Worm (Caenorhabditis elegans) whole organism, young adult: ENCODE results near the gene decr-1.1.

Experiments
- B0261.1 ChIP-seq: sonication (generic microtip); optimal IDR thresholded peaks from 2 replicates; lab custom pipeline; 2016; ENCODE audit warnings: mild to moderate bottlenecking, missing genetic modification characterization, moderate library complexity, missing compliant biosample characterization
- C06A6.2 ChIP-seq: fragments of 200-800 bp; sonication (Bioruptor generic); conservative IDR thresholded peaks from 2 replicates; pipeline ENCODE4 v1.3.6; 2022; ENCODE audit warnings: missing genetic modification characterization, missing compliant biosample characterization
- F55B11.4 ChIP-seq: sonication (generic microtip); optimal IDR thresholded peaks from 2 replicates; lab custom pipeline; 2016; ENCODE audit warnings: missing compliant biosample characterization, missing genetic modification characterization, borderline replicate concordance; ENCODE audit not compliant: insufficient read depth
- F57A8.1 ChIP-seq: fragments of 200-800 bp; sonication (Bioruptor generic); optimal IDR thresholded peaks from 2 replicates; lab custom pipeline; 2018; ENCODE audit warnings: mild to moderate bottlenecking, missing genetic modification characterization, moderate library complexity, missing compliant biosample characterization
- K11D2.4 ChIP-seq: fragments of 200-800 bp; sonication (Bioruptor generic); IDR thresholded peaks from 2 replicates; pipeline ENCODE4 v1.3.6; 2022; ENCODE audit warnings: missing genetic modification reagents, missing genetic modification characterization, missing compliant biosample characterization
- Y53G8AR.9 ChIP-seq: fragments of 200-800 bp; sonication (Bioruptor generic); conservative IDR thresholded peaks from 2 replicates; pipeline ENCODE4 v1.3.6; 2022; ENCODE audit warnings: missing genetic modification reagents, missing genetic modification characterization, missing compliant biosample characterization
- aptf-2 ChIP-seq: fragments of 200-800 bp; sonication (Bioruptor generic); conservative IDR thresholded peaks from 2 replicates; pipeline ENCODE4 v1.3.6; 2022; ENCODE audit warnings: missing genetic modification reagents, missing genetic modification characterization, missing compliant biosample characterization
- aptf-3 ChIP-seq: fragments of 200-800 bp; sonication (Bioruptor generic); IDR thresholded peaks from 2 replicates; pipeline ENCODE4 v1.3.6; 2022; ENCODE audit warnings: missing genetic modification characterization, missing compliant biosample characterization
- athp-1 ChIP-seq: sonication (generic microtip); optimal IDR thresholded peaks from 2 replicates; lab custom pipeline; 2017; ENCODE audit warnings: mild to moderate bottlenecking, missing genetic modification characterization, missing compliant biosample characterization
- attf-3 ChIP-seq: fragments of 200-800 bp; sonication (Bioruptor generic); conservative IDR thresholded peaks from 2 replicates; pipeline ENCODE4 v1.3.6; 2022; ENCODE audit warnings: missing genetic modification reagents, missing genetic modification characterization, missing compliant biosample characterization
- bed-2 ChIP-seq: fragments of 200-800 bp; sonication (Bioruptor generic); IDR thresholded peaks from 2 replicates; pipeline ENCODE4 v1.3.6; 2022; ENCODE audit warnings: missing genetic modification reagents, missing genetic modification characterization, missing compliant biosample characterization
- cebp-2 ChIP-seq: fragments of 200-800 bp; sonication (Bioruptor generic); IDR thresholded peaks from 2 replicates; pipeline ENCODE4 v1.3.6; 2022; ENCODE audit warnings: missing genetic modification characterization, missing compliant biosample characterization
- ceh-100 ChIP-seq: fragments of 200-800 bp; sonication (Bioruptor generic); IDR thresholded peaks from 2 replicates; pipeline ENCODE4 v1.3.6; 2022; ENCODE audit warnings: missing genetic modification reagents, missing genetic modification characterization, missing compliant biosample characterization
- ceh-40 ChIP-seq: fragments of 200-800 bp; sonication (Bioruptor generic); IDR thresholded peaks from 2 replicates; pipeline ENCODE4 v1.3.6; 2022; ENCODE audit warnings: missing genetic modification characterization, missing compliant biosample characterization
- ceh-58 ChIP-seq: fragments of 200-800 bp; sonication (Bioruptor generic); IDR thresholded peaks from 2 replicates; pipeline ENCODE4 v1.3.6; 2022; ENCODE audit warnings: missing genetic modification characterization, missing compliant biosample characterization
- die-1 ChIP-seq: sonication (generic microtip); optimal IDR thresholded peaks from 2 replicates; lab custom pipeline; 2016; ENCODE audit warnings: missing genotype, mild to moderate bottlenecking, missing genetic modification characterization, missing compliant biosample characterization
- dox-1 ChIP-seq: fragments of 200-800 bp; sonication (Bioruptor generic); IDR thresholded peaks from 2 replicates; pipeline ENCODE4 v1.3.6; 2022; ENCODE audit warnings: missing genetic modification reagents, missing genetic modification characterization, missing compliant biosample characterization
- efl-1 ChIP-seq: fragments of 150-350 bp; optimal IDR thresholded peaks from 2 replicates; lab custom pipeline; 2014; ENCODE audit warnings: missing biosample characterization, missing genetic modification reagents, missing genetic modification characterization
- egl-44 ChIP-seq: fragments of 200-800 bp; sonication (Bioruptor generic); IDR thresholded peaks from 2 replicates; pipeline ENCODE4 v1.3.6; 2022; ENCODE audit warnings: missing genetic modification reagents, missing genetic modification characterization, missing compliant biosample characterization
- him-1 ChIP-seq: sonication (generic microtip); optimal IDR thresholded peaks from 2 replicates; lab custom pipeline; 2016; ENCODE audit warnings: missing genotype, missing genetic modification reagents, missing genetic modification characterization, missing compliant biosample characterization
- hlh-26 ChIP-seq: fragments of 200-800 bp; sonication (Bioruptor generic); conservative IDR thresholded peaks from 2 replicates; pipeline ENCODE4 v1.3.6; 2022; ENCODE audit warnings: missing genetic modification reagents, missing genetic modification characterization, missing compliant biosample characterization
- hrde-1 ChIP-seq: sonication (generic microtip); optimal IDR thresholded peaks from 2 replicates; lab custom pipeline; 2016; ENCODE audit warnings: missing genetic modification characterization, mild to moderate bottlenecking, missing compliant biosample characterization, moderate library complexity, missing genotype, missing genetic modification reagents, borderline replicate concordance
- let-607 ChIP-seq, 2 experiments: fragments of 200-800 bp in 1 of 2; sonication (Bioruptor generic) in 1 of 2; sonication (generic microtip) in 1 of 2; optimal IDR thresholded peaks; 2 replicates each; lab custom pipeline; 2016 to 2018; ENCODE audit warnings: mild to moderate bottlenecking in 2 of 2, missing compliant biosample characterization in 2 of 2, missing genetic modification characterization in 2 of 2, moderate library complexity in 2 of 2, missing genotype in 1 of 2
- lin-35 ChIP-seq, 3 experiments: fragments of 150-350 bp in 2 of 3; sonication (generic microtip) in 1 of 3; optimal IDR thresholded peaks; 2 replicates each; lab custom pipeline; 2014 to 2018; ENCODE audit warnings: missing biosample characterization in 3 of 3, missing genetic modification characterization in 3 of 3, missing genetic modification reagents in 3 of 3
- lir-1 ChIP-seq: fragments of 200-800 bp; sonication (Bioruptor generic); conservative IDR thresholded peaks from 2 replicates; pipeline ENCODE4 v1.3.6; 2022; ENCODE audit warnings: missing genetic modification reagents, missing genetic modification characterization, missing compliant biosample characterization
- lsy-27 ChIP-seq: sonication (generic microtip); optimal IDR thresholded peaks from 2 replicates; lab custom pipeline; 2017; ENCODE audit warnings: missing genetic modification characterization, mild to moderate bottlenecking, missing compliant biosample characterization, antibody characterized with exemption, missing genotype, borderline replicate concordance; ENCODE audit not compliant: insufficient read depth
- mcd-1 ChIP-seq: fragments of 200-800 bp; sonication (Bioruptor generic); IDR thresholded peaks from 2 replicates; pipeline ENCODE4 v1.3.6; 2022; ENCODE audit warnings: missing genetic modification reagents, missing genetic modification characterization, missing compliant biosample characterization
- nhr-120 ChIP-seq: fragments of 200-800 bp; sonication (Bioruptor generic); IDR thresholded peaks from 2 replicates; pipeline ENCODE4 v1.3.6; 2022; ENCODE audit warnings: missing genetic modification characterization, missing compliant biosample characterization
- nhr-179 ChIP-seq: sonication (generic microtip); optimal IDR thresholded peaks from 2 replicates; lab custom pipeline; 2016; ENCODE audit warnings: mild to moderate bottlenecking, missing genetic modification characterization, missing compliant biosample characterization
- nhr-80 ChIP-seq: sonication (generic microtip); optimal IDR thresholded peaks from 2 replicates; lab custom pipeline; 2016; ENCODE audit warnings: missing genetic modification characterization, missing compliant biosample characterization
- rcor-1 ChIP-seq: fragments of 200-800 bp; sonication (Bioruptor generic); IDR thresholded peaks from 2 replicates; pipeline ENCODE4 v1.3.6; 2022; ENCODE audit warnings: missing genetic modification reagents, missing genetic modification characterization, missing compliant biosample characterization
- repo-1 ChIP-seq: sonication (generic microtip); optimal IDR thresholded peaks from 2 replicates; lab custom pipeline; 2017; ENCODE audit warnings: mild to moderate bottlenecking, missing genetic modification characterization, missing compliant biosample characterization
- rpc-1 ChIP-seq, 2 experiments: fragments of 150-350 bp in 1 of 2; sonication (generic microtip) in 1 of 2; optimal IDR thresholded peaks; 2 replicates each; lab custom pipeline; 2014 to 2018; ENCODE audit warnings: missing biosample characterization in 1 of 2, missing genetic modification characterization in 1 of 2, missing genetic modification reagents in 1 of 2, missing genotype in 1 of 2
- sdz-38 ChIP-seq: sonication (generic microtip); optimal IDR thresholded peaks from 2 replicates; lab custom pipeline; 2016; ENCODE audit warnings: missing genotype, missing genetic modification characterization, missing compliant biosample characterization
- snpc-1.3 ChIP-seq: sonication (generic microtip); optimal IDR thresholded peaks from 2 replicates; lab custom pipeline; 2017; ENCODE audit warnings: missing genetic modification characterization, mild to moderate bottlenecking, missing compliant biosample characterization, antibody characterized with exemption, moderate library complexity, missing genotype, missing genetic modification reagents; ENCODE audit not compliant: insufficient read depth
- somi-1 ChIP-seq: fragments of 200-800 bp; sonication (Bioruptor generic); optimal IDR thresholded peaks from 2 replicates; lab custom pipeline; 2018; ENCODE audit warnings: mild to moderate bottlenecking, missing genetic modification characterization, missing compliant biosample characterization
- sptf-2 ChIP-seq: fragments of 200-800 bp; sonication (Bioruptor generic); optimal IDR thresholded peaks from 2 replicates; lab custom pipeline; 2018; ENCODE audit warnings: mild to moderate bottlenecking, missing genetic modification characterization, missing compliant biosample characterization
- tlf-1 ChIP-seq: fragments of 200-800 bp; sonication (Bioruptor generic); optimal IDR thresholded peaks from 2 replicates; lab custom pipeline; 2018; ENCODE audit warnings: mild to moderate bottlenecking, missing genetic modification characterization, missing compliant biosample characterization
- xnd-1 ChIP-seq: sonication (generic microtip); optimal IDR thresholded peaks from 2 replicates; lab custom pipeline; 2016; ENCODE audit warnings: missing genotype, missing genetic modification reagents, missing genetic modification characterization, missing compliant biosample characterization
- zfh-2 ChIP-seq: fragments of 200-800 bp; sonication (Bioruptor generic); conservative IDR thresholded peaks from 2 replicates; pipeline ENCODE4 v1.3.6; 2022; ENCODE audit warnings: missing genetic modification reagents, missing genetic modification characterization, missing compliant biosample characterization
- ztf-22 ChIP-seq: fragments of 200-800 bp; sonication (Bioruptor generic); optimal IDR thresholded peaks from 2 replicates; lab custom pipeline; 2018; ENCODE audit warnings: mild to moderate bottlenecking, missing genetic modification characterization, moderate library complexity, missing compliant biosample characterization
- ztf-28 ChIP-seq: fragments of 200-800 bp; sonication (Bioruptor generic); IDR thresholded peaks from 2 replicates; pipeline ENCODE4 v1.3.6; 2022; ENCODE audit warnings: missing genetic modification reagents, missing genetic modification characterization, missing compliant biosample characterization

The decr-1.1 gene

ce11 chrV:13787225-13787898 is 5.2 kb downstream of the decr-1.1 start, which contains the start of the genes F53C11.4 and F53C11.5 (continued):
- no peak for TF ChIP-seq hlh-26
- TF ChIP-seq B0261.1 (tag; lab: Kevin White, UChicago): no peak
- TF ChIP-seq mcd-1 (GFP tag; lab: Robert Waterston, UW): peak; percentile 14; the same call in 1 of the 2 replicates
- TF ChIP-seq dox-1 (GFP tag; lab: Robert Waterston, UW): peak; percentile 53; the same call in 1 of the 2 replicates
- TF ChIP-seq nhr-80: peak; percentile 33
- TF ChIP-seq him-1 (tag; lab: Kevin White, UChicago): no peak

ce11 chrV:13787948-13788681 is 5.9 kb downstream of the decr-1.1 start:
- no peak for TF ChIP-seq Y53G8AR.9
- peak; percentile 68 for TF ChIP-seq nhr-80
- TF ChIP-seq nhr-179 (tag; lab: Kevin White, UChicago): no peak
- no peak for TF ChIP-seq somi-1 (GFP tag; lab: Kevin White, UChicago)
- peak in 1 of 3 experiments; percentile 6 for TF ChIP-seq lin-35 (GFP tag; optimal IDR thresholded peaks at IDR 0.05; lab: Kevin White, UChicago)

ce11 chrV:13789362-13789761 is 7.2 kb downstream of the decr-1.1 start:
- TF ChIP-seq ceh-40 (GFP tag; lab: Robert Waterston, UW): no peak
- TF ChIP-seq lir-1 (GFP tag; lab: Robert Waterston, UW): no peak
- TF ChIP-seq attf-3 (GFP tag; lab: Robert Waterston, UW): no peak
- TF ChIP-seq egl-44 (GFP tag; lab: Robert Waterston, UW): no peak; the same call in 1 of the 2 replicates
- no peak for TF ChIP-seq C06A6.2 (GFP tag; lab: Robert Waterston, UW)
- no peak for TF ChIP-seq sptf-2 (GFP tag; lab: Kevin White, UChicago)
- no peak for TF ChIP-seq ceh-58 (GFP tag; lab: Robert Waterston, UW)
- TF ChIP-seq athp-1: peak; percentile 1
- no peak for TF ChIP-seq rpc-1 (optimal IDR thresholded peaks at IDR 0.05; lab: Kevin White, UChicago)
- no peak for TF ChIP-seq rpc-1 (tag; optimal IDR thresholded peaks at IDR 0.05; lab: Kevin White, UChicago)
- no peak for TF ChIP-seq ztf-22
- no peak for TF ChIP-seq efl-1 (GFP tag; lab: Kevin White, UChicago)
- no peak for TF ChIP-seq snpc-1.3 (tag; lab: Kevin White, UChicago)
- no peak for TF ChIP-seq cebp-2 (GFP tag; lab: Robert Waterston, UW)
- peak in 1 of 2 experiments; percentile 41 for TF ChIP-seq let-607 (tag; optimal IDR thresholded peaks at IDR 0.05; lab: Kevin White, UChicago)
- TF ChIP-seq ceh-100 (GFP tag; lab: Robert Waterston, UW): peak; percentile 25; the same call in 1 of the 2 replicates
- no peak for TF ChIP-seq him-1 (tag; lab: Kevin White, UChicago)
- TF ChIP-seq aptf-3 (GFP tag; lab: Robert Waterston, UW): no peak
- no peak for TF ChIP-seq die-1 (tag; lab: Kevin White, UChicago)
- TF ChIP-seq repo-1 (tag; lab: Kevin White, UChicago): no peak
- peak; percentile 26 for TF ChIP-seq tlf-1 (GFP tag; lab: Kevin White, UChicago)
- TF ChIP-seq F55B11.4 (tag; lab: Kevin White, UChicago): no peak
- TF ChIP-seq nhr-120: no peak
- TF ChIP-seq ztf-28 (GFP tag; lab: Robert Waterston, UW): no peak
- TF ChIP-seq lsy-27 (tag; lab: Kevin White, UChicago): no peak
- 0 out of 2 replicates have a peak, but pooled peaks have one; percentile 27 for TF ChIP-seq K11D2.4 (GFP tag; lab: Robert Waterston, UW)
- TF ChIP-seq B0261.1 (tag; lab: Kevin White, UChicago): no peak
- no peak for TF ChIP-seq hrde-1 (tag; lab: Kevin White, UChicago)
- peak; percentile 24; the same call in 1 of the 2 replicates for TF ChIP-seq rcor-1 (GFP tag; lab: Robert Waterston, UW)
- peak; percentile 85 for TF ChIP-seq zfh-2 (GFP tag; lab: Robert Waterston, UW)
- TF ChIP-seq aptf-2: no peak
- no peak for TF ChIP-seq sdz-38 (tag; lab: Kevin White, UChicago)
- no peak for TF ChIP-seq bed-2
- no peak for TF ChIP-seq F57A8.1 (GFP tag; lab: Kevin White, UChicago)
- no peak for TF ChIP-seq xnd-1 (tag; lab: Kevin White, UChicago)
